Fruit fly (Drosophila melanogaster) whole organism, wandering third instar larva: ENCODE measurements around the gene CG5928.

ENCODE experiments used
- CG32264 ChIP-seq: fragments of 200-800 bp; sonication (Bioruptor generic); optimal IDR thresholded peaks from 2 replicates; lab custom pipeline; 2016; ENCODE audit warnings: missing biosample characterization, missing genetic modification characterization
- CG9705 ChIP-seq: fragments of 200-800 bp; sonication (Bioruptor generic); optimal IDR thresholded peaks from 2 replicates; lab custom pipeline; 2018; ENCODE audit warnings: missing biosample characterization, mild to moderate bottlenecking, missing genetic modification characterization
- Dfd ChIP-seq: fragments of >200 bp; optimal IDR thresholded peaks from 2 replicates; lab custom pipeline; 2017; ENCODE audit warnings: missing biosample characterization, missing genetic modification characterization
- N ChIP-seq: fragments of >200 bp; optimal IDR thresholded peaks from 2 replicates; lab custom pipeline; 2018; ENCODE audit warnings: missing biosample characterization, missing external identifiers, missing genetic modification characterization
- Rel ChIP-seq, 2 experiments: fragments of 200-800 bp; sonication (Bioruptor generic) in 1 of 2; optimal IDR thresholded peaks; 2 replicates in 1 of 2; 3 replicates in 1 of 2; lab custom pipeline; 2016 to 2019; ENCODE audit warnings: mild to moderate bottlenecking in 2 of 2, missing biosample characterization in 2 of 2, missing genetic modification characterization in 2 of 2, moderate library complexity in 1 of 2
- br ChIP-seq: fragments of 200-800 bp; sonication (Bioruptor generic); optimal IDR thresholded peaks from 2 replicates; lab custom pipeline; 2016; ENCODE audit warnings: missing biosample characterization, missing genetic modification characterization
- dmrt93B ChIP-seq: fragments of 200-800 bp; sonication (Bioruptor generic); optimal IDR thresholded peaks from 2 replicates; lab custom pipeline; 2018; ENCODE audit warnings: missing biosample characterization, mild to moderate bottlenecking, missing genetic modification characterization
- fru ChIP-seq: fragments of 200-800 bp; sonication (Bioruptor generic); optimal IDR thresholded peaks from 3 replicates; lab custom pipeline; 2016; ENCODE audit warnings: missing biosample characterization, mild to moderate bottlenecking, missing genetic modification characterization
- lola ChIP-seq: fragments of >200 bp; optimal IDR thresholded peaks from 2 replicates; lab custom pipeline; 2017; ENCODE audit warnings: missing biosample characterization, missing genetic modification characterization
- pan ChIP-seq: fragments of >200 bp; optimal IDR thresholded peaks from 2 replicates; lab custom pipeline; 2017
- psq ChIP-seq: fragments of 200-800 bp; sonication (Bioruptor generic); optimal IDR thresholded peaks from 3 replicates; lab custom pipeline; 2017; ENCODE audit warnings: missing biosample characterization, mild to moderate bottlenecking, missing genetic modification characterization, moderate library complexity
- sage ChIP-seq: fragments of 200-800 bp; sonication (Bioruptor generic); optimal IDR thresholded peaks from 2 replicates; lab custom pipeline; 2016; ENCODE audit warnings: missing biosample characterization, mild to moderate bottlenecking, missing genetic modification characterization
- usp ChIP-seq: fragments of >200 bp; optimal IDR thresholded peaks from 2 replicates; lab custom pipeline; 2017; ENCODE audit warnings: missing biosample characterization, missing genetic modification characterization

DNA sequence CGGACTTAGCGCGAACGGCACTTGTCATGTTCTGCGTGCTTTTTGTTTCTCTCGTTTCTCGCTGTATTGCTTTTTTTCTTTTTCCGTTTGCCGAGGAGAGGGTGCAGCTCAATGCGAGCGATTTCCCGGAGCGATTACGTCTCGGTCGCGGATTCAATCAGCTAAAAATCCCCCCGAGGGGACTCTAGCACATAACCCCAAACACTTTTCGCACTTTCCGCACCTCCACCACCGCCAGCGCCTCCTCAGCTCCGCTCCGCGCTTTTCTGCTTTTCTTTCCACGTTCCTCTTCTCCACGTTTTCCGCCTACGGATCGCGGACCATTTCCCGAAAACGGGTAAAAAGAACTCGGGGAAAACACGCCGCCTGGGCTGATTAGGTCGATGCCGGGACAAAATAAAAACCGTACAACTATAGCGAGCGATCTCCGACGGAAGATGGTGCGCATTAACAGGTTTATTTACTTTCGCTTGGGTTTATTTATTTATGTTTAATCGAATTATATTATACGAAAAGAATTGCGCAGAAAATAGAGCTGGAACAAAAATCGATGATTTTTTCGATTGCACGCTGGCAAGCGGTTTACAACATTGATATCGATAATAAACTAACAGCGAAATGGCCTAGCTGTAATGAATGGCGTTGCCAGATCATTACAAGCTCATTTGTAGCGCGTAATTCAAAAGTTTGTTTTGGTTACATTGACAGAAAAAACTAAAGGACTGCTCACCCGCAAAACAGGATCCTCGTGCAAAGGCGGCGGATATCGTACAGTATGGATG lies 22.1 kb downstream of the CG5928 start, which contains the start of gene raptor:
- TF ChIP-seq CG32264 (no peak), usp (GFP tag; lab: Kevin White, UChicago) (no peak), N (GFP tag; lab: Kevin White, UChicago) (no peak), lola (GFP tag; lab: Kevin White, UChicago) (no peak), psq (GFP tag; lab: Kevin White, UChicago) (peak; percentile 56), fru (GFP tag; lab: Kevin White, UChicago) (no peak), pan (lab: Kevin White, UChicago) (no peak), Rel (GFP tag; optimal IDR thresholded peaks at IDR 0.05; lab: Kevin White, UChicago) (no peak), Rel (tag; optimal IDR thresholded peaks at IDR 0.05; lab: Kevin White, UChicago) (peak; percentile 81), sage (no peak), dmrt93B (GFP tag; lab: Kevin White, UChicago) (no peak), CG9705 (GFP tag; lab: Kevin White, UChicago) (no peak), Dfd (no peak), br (GFP tag; lab: Kevin White, UChicago) (no peak)
